Fruit fly (Drosophila melanogaster) whole organism, embryonic: ENCODE results near the gene Trm1.

ENCODE experiments used
- Atf3 ChIP-seq: fragments of 200-800 bp; sonication (Bioruptor generic); optimal IDR thresholded peaks from 3 replicates; lab custom pipeline; 2016; ENCODE audit warnings: missing biosample characterization, missing genetic modification characterization
- BEAF-32 ChIP-seq: fragments of 200-800 bp; sonication (Bioruptor generic); optimal IDR thresholded peaks from 3 replicates; lab custom pipeline; 2017; ENCODE audit warnings: missing biosample characterization, missing genetic modification characterization, mild to moderate bottlenecking, moderate library complexity, missing genetic modification reagents
- Bdp1 ChIP-seq: fragments of 200-800 bp; sonication (Bioruptor generic); optimal IDR thresholded peaks from 3 replicates; lab custom pipeline; 2016; ENCODE audit warnings: missing biosample characterization, missing genetic modification characterization
- CG10543 ChIP-seq: fragments of 200-800 bp; sonication (Bioruptor generic); optimal IDR thresholded peaks from 3 replicates; lab custom pipeline; 2017; ENCODE audit warnings: missing biosample characterization, mild to moderate bottlenecking, missing genetic modification characterization, moderate library complexity
- CG12071 ChIP-seq: fragments of 200-800 bp; sonication (Bioruptor generic); optimal IDR thresholded peaks from 3 replicates; lab custom pipeline; 2018; ENCODE audit warnings: missing biosample characterization, mild to moderate bottlenecking, missing genetic modification characterization
- CG12219 ChIP-seq: fragments of 200-800 bp; sonication (Bioruptor generic); optimal IDR thresholded peaks from 3 replicates; lab custom pipeline; 2018; ENCODE audit warnings: missing biosample characterization, mild to moderate bottlenecking, missing genetic modification characterization
- CG14014 ChIP-seq: fragments of 200-800 bp; sonication (Bioruptor generic); IDR thresholded peaks from 2 replicates; pipeline ENCODE4 v1.3.6; 2022; ENCODE audit warnings: missing biosample characterization, missing genetic modification characterization
- CG15269 ChIP-seq: fragments of 200-800 bp; sonication (Bioruptor generic); optimal IDR thresholded peaks from 2 replicates; lab custom pipeline; 2018; ENCODE audit warnings: missing biosample characterization, mild to moderate bottlenecking, missing genetic modification characterization, moderate library complexity
- CG18599 ChIP-seq: fragments of 200-800 bp; sonication (Bioruptor generic); optimal IDR thresholded peaks from 3 replicates; lab custom pipeline; 2017; ENCODE audit warnings: missing biosample characterization, missing genetic modification characterization, mild to moderate bottlenecking, moderate library complexity, missing genetic modification reagents
- CG33557 ChIP-seq: fragments of 200-800 bp; sonication (Bioruptor generic); optimal IDR thresholded peaks from 2 replicates; lab custom pipeline; 2019; ENCODE audit warnings: missing biosample characterization, mild to moderate bottlenecking, missing genetic modification characterization, moderate library complexity
- CG34422 ChIP-seq: fragments of 200-800 bp; sonication (Bioruptor generic); IDR thresholded peaks from 3 replicates; pipeline ENCODE4 v1.3.6; 2022; ENCODE audit warnings: missing biosample characterization, missing genetic modification characterization
- CG42726 ChIP-seq: fragments of 200-800 bp; sonication (Bioruptor generic); IDR thresholded peaks from 2 replicates; pipeline ENCODE4 v1.3.6; 2022; ENCODE audit warnings: missing biosample characterization, missing genetic modification characterization; ENCODE audit not compliant: partially characterized antibody
- CG4360 ChIP-seq: fragments of 200-800 bp; sonication (Bioruptor generic); IDR thresholded peaks from 2 replicates; pipeline ENCODE4 v1.3.6; 2022; ENCODE audit warnings: missing biosample characterization, missing genetic modification characterization
- CG4707 ChIP-seq: fragments of 200-800 bp; sonication (Bioruptor generic); optimal IDR thresholded peaks from 2 replicates; lab custom pipeline; 2018; ENCODE audit warnings: missing biosample characterization, mild to moderate bottlenecking, missing genetic modification characterization, moderate library complexity
- CG6175 ChIP-seq: fragments of 200-800 bp; sonication (Bioruptor generic); IDR thresholded peaks from 3 replicates; pipeline ENCODE4 v1.3.6; 2022; ENCODE audit warnings: missing biosample characterization, missing genetic modification characterization
- CG6683 ChIP-seq: fragments of 200-800 bp; sonication (Bioruptor generic); optimal IDR thresholded peaks from 2 replicates; lab custom pipeline; 2017; ENCODE audit warnings: missing biosample characterization, mild to moderate bottlenecking, missing genetic modification characterization, missing genetic modification reagents
- CG7556 ChIP-seq: fragments of 200-800 bp; sonication (Bioruptor generic); optimal IDR thresholded peaks from 2 replicates; lab custom pipeline; 2017; ENCODE audit warnings: missing biosample characterization, mild to moderate bottlenecking, missing genetic modification characterization
- CG7928 ChIP-seq: fragments of 200-800 bp; sonication (Bioruptor generic); optimal IDR thresholded peaks from 2 replicates; lab custom pipeline; 2017; ENCODE audit warnings: missing biosample characterization, mild to moderate bottlenecking, missing genetic modification characterization
- CG9932 ChIP-seq: fragments of 200-800 bp; sonication (Bioruptor generic); IDR thresholded peaks from 2 replicates; pipeline ENCODE4 v1.3.6; 2022; ENCODE audit warnings: missing biosample characterization, missing genetic modification characterization
- Chrac-16 ChIP-seq: fragments of 200-800 bp; sonication (Bioruptor generic); optimal IDR thresholded peaks from 3 replicates; lab custom pipeline; 2016; ENCODE audit warnings: missing biosample characterization, missing genetic modification characterization
- CkIIα-i1 ChIP-seq: fragments of 200-800 bp; sonication (Bioruptor generic); IDR thresholded peaks from 2 replicates; pipeline ENCODE4 v1.3.6; 2022; ENCODE audit warnings: missing biosample characterization, missing genetic modification characterization
- Dll ChIP-seq: fragments of 200-800 bp; sonication (Bioruptor generic); IDR thresholded peaks from 4 replicates; pipeline ENCODE4 v1.3.6; 2022; ENCODE audit warnings: missing biosample characterization, missing genetic modification characterization; ENCODE audit not compliant: partially characterized antibody
- H15 ChIP-seq: fragments of 200-800 bp; sonication (Bioruptor generic); IDR thresholded peaks from 3 replicates; pipeline ENCODE4 v1.3.6; 2022; ENCODE audit warnings: missing biosample characterization, missing genetic modification characterization
- Hr39 ChIP-seq: fragments of >200 bp; optimal IDR thresholded peaks from 2 replicates; lab custom pipeline; 2017
- Lhr ChIP-seq: fragments of 200-800 bp; sonication (Bioruptor generic); optimal IDR thresholded peaks from 3 replicates; lab custom pipeline; 2017; ENCODE audit warnings: mild to moderate bottlenecking, missing biosample characterization, missing genetic modification reagents, missing genetic modification characterization
- Neu2 ChIP-seq: fragments of 200-800 bp; sonication (Bioruptor generic); optimal IDR thresholded peaks from 3 replicates; lab custom pipeline; 2016; ENCODE audit warnings: missing biosample characterization, missing genetic modification characterization, borderline replicate concordance
- Optix ChIP-seq: fragments of 200-800 bp; sonication (Bioruptor generic); IDR thresholded peaks from 3 replicates; pipeline ENCODE4 v1.3.6; 2022; ENCODE audit warnings: missing biosample characterization, missing genetic modification characterization
- Poxn ChIP-seq: fragments of 200-800 bp; sonication (Bioruptor generic); IDR thresholded peaks from 2 replicates; pipeline ENCODE4 v1.3.6; 2022; ENCODE audit warnings: missing biosample characterization, missing genetic modification characterization
- Rfx ChIP-seq: fragments of 200-800 bp; sonication (Bioruptor generic); IDR thresholded peaks from 2 replicates; pipeline ENCODE4 v1.3.6; 2022; ENCODE audit warnings: missing biosample characterization, missing genetic modification characterization
- Sox100B ChIP-seq: fragments of 200-800 bp; sonication (Bioruptor generic); optimal IDR thresholded peaks from 3 replicates; lab custom pipeline; 2018; ENCODE audit warnings: missing biosample characterization, mild to moderate bottlenecking, missing genetic modification characterization
- Spps ChIP-seq: fragments of 200-800 bp; sonication (Bioruptor generic); optimal IDR thresholded peaks from 2 replicates; lab custom pipeline; 2018; ENCODE audit warnings: missing biosample characterization, mild to moderate bottlenecking, missing genetic modification characterization
- YL-1 ChIP-seq: fragments of 200-800 bp; sonication (Bioruptor generic); optimal IDR thresholded peaks from 3 replicates; lab custom pipeline; 2017; ENCODE audit warnings: missing biosample characterization, mild to moderate bottlenecking, missing genetic modification characterization
- bigmax ChIP-seq: fragments of 200-800 bp; sonication (Bioruptor generic); optimal IDR thresholded peaks from 2 replicates; lab custom pipeline; 2018; ENCODE audit warnings: missing biosample characterization, mild to moderate bottlenecking, missing genetic modification characterization
- croc ChIP-seq: fragments of 200-800 bp; sonication (Bioruptor generic); conservative IDR thresholded peaks from 3 replicates; pipeline ENCODE4 v1.3.6; 2022; ENCODE audit warnings: missing biosample characterization, missing genetic modification characterization
- dpn ChIP-seq, 2 experiments: fragments of 200-800 bp; sonication (Bioruptor generic); optimal IDR thresholded peaks; 3 replicates each; lab custom pipeline; 2016; ENCODE audit warnings: missing biosample characterization in 2 of 2, missing genetic modification characterization in 2 of 2
- eyg ChIP-seq: fragments of 200-800 bp; sonication (Bioruptor generic); optimal IDR thresholded peaks from 3 replicates; lab custom pipeline; 2016; ENCODE audit warnings: missing biosample characterization, missing genetic modification characterization
- ftz-f1 ChIP-seq: fragments of 200-800 bp; sonication (Bioruptor generic); optimal IDR thresholded peaks from 2 replicates; lab custom pipeline; 2016; ENCODE audit warnings: missing biosample characterization, missing genetic modification characterization
- fu2 ChIP-seq: fragments of 200-800 bp; sonication (Bioruptor generic); optimal IDR thresholded peaks from 2 replicates; lab custom pipeline; 2016; ENCODE audit warnings: missing biosample characterization, missing genetic modification characterization
- h ChIP-seq: fragments of >200 bp; optimal IDR thresholded peaks from 2 replicates; lab custom pipeline; 2017
- hb ChIP-seq: fragments of 200-800 bp; sonication (Bioruptor generic); IDR thresholded peaks from 3 replicates; pipeline ENCODE4 v1.3.6; 2022; ENCODE audit warnings: missing biosample characterization, missing genetic modification characterization; ENCODE audit not compliant: partially characterized antibody
- her ChIP-seq: fragments of 200-800 bp; sonication (Bioruptor generic); optimal IDR thresholded peaks from 2 replicates; lab custom pipeline; 2016; ENCODE audit warnings: missing biosample characterization, missing genetic modification characterization
- onecut ChIP-seq: fragments of 200-800 bp; sonication (Bioruptor generic); IDR thresholded peaks from 2 replicates; pipeline ENCODE4 v1.3.6; 2022; ENCODE audit warnings: missing biosample characterization, missing genetic modification characterization
- pfk ChIP-seq: fragments of 200-800 bp; sonication (Bioruptor generic); optimal IDR thresholded peaks from 2 replicates; lab custom pipeline; 2018; ENCODE audit warnings: missing biosample characterization, mild to moderate bottlenecking, missing genetic modification characterization, moderate library complexity
- slp2 ChIP-seq: fragments of 200-800 bp; sonication (Bioruptor generic); optimal IDR thresholded peaks from 2 replicates; lab custom pipeline; 2016; ENCODE audit warnings: missing biosample characterization, missing genetic modification characterization
- unc-4 ChIP-seq: fragments of 200-800 bp; sonication (Bioruptor generic); IDR thresholded peaks from 2 replicates; pipeline ENCODE4 v1.3.6; 2022; ENCODE audit warnings: missing biosample characterization, missing genetic modification characterization; ENCODE audit not compliant: partially characterized antibody
- vnd ChIP-seq: fragments of 200-800 bp; sonication (Bioruptor generic); IDR thresholded peaks from 3 replicates; pipeline ENCODE4 v1.3.6; 2022; ENCODE audit warnings: missing biosample characterization, missing genetic modification characterization; ENCODE audit not compliant: partially characterized antibody
- wdn ChIP-seq: fragments of 200-800 bp; sonication (Bioruptor generic); IDR thresholded peaks from 2 replicates; pipeline ENCODE4 v1.3.6; 2022; ENCODE audit warnings: missing biosample characterization, missing genetic modification characterization
- zfh2 ChIP-seq: fragments of 200-800 bp; sonication (Bioruptor generic); optimal IDR thresholded peaks from 2 replicates; lab custom pipeline; 2016; ENCODE audit warnings: missing biosample characterization, missing genetic modification characterization

Gene Trm1

DNA sequence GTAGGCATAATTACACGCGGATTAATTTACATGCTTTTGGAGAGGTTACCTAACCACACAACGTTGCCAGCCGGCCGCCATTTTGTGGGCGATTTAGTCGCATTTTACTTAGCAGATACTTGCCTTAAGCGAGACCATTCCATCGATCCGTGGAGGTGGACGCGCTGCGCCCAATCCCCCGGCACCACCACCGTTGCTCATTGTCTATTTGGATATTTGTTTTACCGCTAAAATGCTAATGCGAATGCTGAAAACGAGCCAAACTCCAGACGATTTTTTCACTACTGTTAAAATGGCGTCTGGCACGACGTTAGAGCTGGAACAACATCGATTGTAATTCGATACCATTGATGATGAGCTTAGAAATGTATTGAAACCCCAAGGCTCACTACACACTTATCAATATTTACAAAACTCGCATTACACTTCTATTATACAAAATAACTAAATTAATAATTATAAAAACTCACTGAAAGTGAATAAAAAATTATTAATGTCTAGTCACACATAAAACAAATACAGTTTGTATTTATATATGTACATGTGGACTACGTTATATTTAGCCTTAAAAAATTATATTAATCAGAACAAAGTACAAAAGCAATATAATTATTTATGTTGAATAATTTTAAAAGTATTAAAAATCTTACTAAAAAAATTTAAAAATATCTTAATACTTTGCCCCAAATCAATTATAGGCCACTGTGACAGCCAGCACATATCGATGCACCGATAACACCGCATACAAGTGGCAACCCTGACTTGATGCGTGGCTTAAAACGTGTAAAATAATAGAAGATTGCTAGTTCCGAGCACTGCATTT, 6.1 kb downstream of the Trm1 start, which contains the start of gene eRF3 (continued):
- TF ChIP-seq h (lab: Kevin White, UChicago): no peak
- TF ChIP-seq CG7928 (GFP tag; lab: Kevin White, UChicago): no peak
- no peak for TF ChIP-seq pfk
- TF ChIP-seq Spps: peak; percentile 41
- peak; percentile 59; the same call in 2 of the 3 replicates for TF ChIP-seq Optix (GFP tag; lab: Robert Waterston, UW)
- TF ChIP-seq fu2: peak; percentile 5
- TF ChIP-seq Sox100B: peak; percentile 88
- TF ChIP-seq eyg (GFP tag; lab: Kevin White, UChicago): no peak
- peak; percentile 85 for TF ChIP-seq CG9932 (GFP tag; lab: Robert Waterston, UW)
- no peak for TF ChIP-seq ftz-f1 (GFP tag; lab: Kevin White, UChicago)
- TF ChIP-seq wdn: peak; percentile 40; the same call in 1 of the 2 replicates
- TF ChIP-seq CkIIα-i1 (GFP tag; lab: Robert Waterston, UW): no peak
- no peak; the same call in 2 of the 3 replicates for TF ChIP-seq CG6175 (GFP tag; lab: Robert Waterston, UW)
- TF ChIP-seq Hr39 (lab: Kevin White, UChicago): no peak
- peak; percentile 29; the same call in 1 of the 2 replicates for TF ChIP-seq onecut (GFP tag; lab: Robert Waterston, UW)
- no peak for TF ChIP-seq CG12219 (GFP tag; lab: Kevin White, UChicago)
- TF ChIP-seq Poxn (GFP tag; lab: Robert Waterston, UW): no peak
- TF ChIP-seq CG7556 (GFP tag; lab: Kevin White, UChicago): peak; percentile 83
- TF ChIP-seq Atf3 (GFP tag; lab: Kevin White, UChicago): no peak
- TF ChIP-seq Dll (GFP tag; lab: Robert Waterston, UW): peak; percentile 39; the same call in 2 of the 4 replicates
- TF ChIP-seq CG4360 (GFP tag; lab: Robert Waterston, UW): no peak
- peak; percentile 30 for TF ChIP-seq zfh2
- TF ChIP-seq CG33557 (GFP tag; lab: Kevin White, UChicago): peak; percentile 77
- peak; percentile 64 for TF ChIP-seq croc
- TF ChIP-seq vnd: 0 out of 3 replicates have a peak, but pooled peaks have one; percentile 43
- peak; percentile 87 for TF ChIP-seq CG15269 (tag; lab: Kevin White, UChicago)
- TF ChIP-seq bigmax (GFP tag; lab: Kevin White, UChicago): peak; percentile 91
- peak; percentile 81 for TF ChIP-seq Rfx (GFP tag; lab: Robert Waterston, UW)
- no peak for TF ChIP-seq CG4707 (GFP tag; lab: Kevin White, UChicago)
- TF ChIP-seq slp2: no peak
- peak; percentile 76 for TF ChIP-seq Chrac-16 (GFP tag; lab: Kevin White, UChicago)
- peak; percentile 43; the same call in 1 of the 3 replicates for TF ChIP-seq H15 (GFP tag; lab: Robert Waterston, UW)
- TF ChIP-seq CG10543 (GFP tag; lab: Kevin White, UChicago): peak; percentile 70
- TF ChIP-seq dpn (GFP tag; optimal IDR thresholded peaks at IDR 0.05; lab: Kevin White, UChicago): peak in 1 of 2 experiments; percentile 75
- TF ChIP-seq Bdp1 (GFP tag; lab: Kevin White, UChicago): no peak
- TF ChIP-seq unc-4 (GFP tag; lab: Robert Waterston, UW): 0 out of 2 replicates have a peak, but pooled peaks have one; percentile 15
- peak; percentile 62 for TF ChIP-seq BEAF-32 (GFP tag; lab: Kevin White, UChicago)
- no peak for TF ChIP-seq CG12071 (GFP tag; lab: Kevin White, UChicago)
- TF ChIP-seq CG42726 (GFP tag; lab: Robert Waterston, UW): no peak
- TF ChIP-seq CG18599: peak; percentile 46
- TF ChIP-seq Lhr (GFP tag; lab: Kevin White, UChicago): no peak
- peak; percentile 98 for TF ChIP-seq YL-1
- peak; percentile 73; the same call in 2 of the 3 replicates for TF ChIP-seq CG34422
- TF ChIP-seq Neu2 (GFP tag; lab: Kevin White, UChicago): no peak
- peak; percentile 64 for TF ChIP-seq CG6683 (GFP tag; lab: Kevin White, UChicago)
- TF ChIP-seq hb (GFP tag; lab: Robert Waterston, UW): 0 out of 3 replicates have a peak, but pooled peaks have one; percentile 44
- TF ChIP-seq CG14014: peak; percentile 66
- no peak for TF ChIP-seq her
